Worm (Caenorhabditis elegans): ENCODE measurements around the gene ZK105.14.

The ZK105.14 gene

ce11 chrV:7721945-7722344 lies at the start of gene ZK105.14:
Gene ZK105.14, minus strand, starts transcription at chrV:7722045.
- no peak for TF ChIP-seq ceh-8 (GFP tag; optimal IDR thresholded peaks at IDR 0.05)

DNA sequence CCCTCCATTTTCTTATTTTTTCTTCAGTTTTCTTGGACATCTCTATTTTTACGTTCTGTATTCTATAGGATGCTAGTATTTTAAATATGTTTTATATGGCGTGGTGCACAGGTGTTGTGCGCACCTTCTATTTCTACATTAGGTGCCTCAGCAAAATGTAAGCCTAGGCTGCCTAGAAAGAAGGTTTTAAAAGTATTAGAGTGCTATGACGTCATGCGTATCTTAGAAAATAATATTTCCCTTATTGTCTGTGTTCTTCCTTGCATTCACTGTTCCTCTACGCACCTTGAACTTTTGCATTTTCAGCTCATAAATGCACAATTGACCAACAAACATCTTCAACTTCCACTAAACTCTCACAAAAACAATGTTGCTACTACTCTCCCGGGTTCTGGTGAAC lies 49.1 kb upstream of the ZK105.14 start, which contains the start of gene frpr-3:
frpr-3 (plus strand) TSS at position 301 of the 400 bp plus-strand sequence.
- no peak for TF ChIP-seq irx-1 (tag; optimal IDR thresholded peaks at IDR 0.05)
- TF ChIP-seq Y116A8C.19 (tag; optimal IDR thresholded peaks at IDR 0.05; ENCODE audit: borderline replicate concordance), result no peak
- no peak for TF ChIP-seq mef-2 (tag; optimal IDR thresholded peaks at IDR 0.05)
- TF ChIP-seq sup-37 (GFP tag; optimal IDR thresholded peaks at IDR 0.05), result no peak
- no peak for TF ChIP-seq nhr-28 (tag; optimal IDR thresholded peaks at IDR 0.05)
- no peak for TF ChIP-seq lin-15B (tag; optimal IDR thresholded peaks at IDR 0.05)

ce11 chrV:7761906-7762305 lies 40.1 kb upstream of the ZK105.14 start:
- no peak for TF ChIP-seq C16A3.4 (tag; optimal IDR thresholded peaks at IDR 0.05)
- TF ChIP-seq hpl-2 (GFP tag; optimal IDR thresholded peaks at IDR 0.05), result no peak
- TF ChIP-seq pqm-1 (tag; optimal IDR thresholded peaks at IDR 0.05), result no peak
- TF ChIP-seq egl-27 (tag; optimal IDR thresholded peaks at IDR 0.05), result no peak
- no peak for TF ChIP-seq lin-14 (GFP tag; optimal IDR thresholded peaks at IDR 0.05)
- no peak for TF ChIP-seq lin-39 (tag; optimal IDR thresholded peaks at IDR 0.05)
- no peak for TF ChIP-seq nhr-76 (tag; optimal IDR thresholded peaks at IDR 0.05)
- no peak for TF ChIP-seq mdl-1 (tag; optimal IDR thresholded peaks at IDR 0.05)
- TF ChIP-seq isw-1 (GFP tag; IDR thresholded peaks at IDR 0.05), result no peak
- TF ChIP-seq lin-15B (tag; optimal IDR thresholded peaks at IDR 0.05), result no peak
- no peak for TF ChIP-seq unc-130 (tag; optimal IDR thresholded peaks at IDR 0.05)
- no peak for TF ChIP-seq nhr-84 (tag; optimal IDR thresholded peaks at IDR 0.05)
- TF ChIP-seq zip-4 (GFP tag; optimal IDR thresholded peaks at IDR 0.05), result no peak
- TF ChIP-seq ces-1 (GFP tag; optimal IDR thresholded peaks at IDR 0.05), result no peak
- TF ChIP-seq ceh-63 (GFP tag; optimal IDR thresholded peaks at IDR 0.05), result no peak
- TF ChIP-seq zag-1 (tag; optimal IDR thresholded peaks at IDR 0.05), result no peak
- TF ChIP-seq tbx-2 (tag; optimal IDR thresholded peaks at IDR 0.05), result no peak

- TF ChIP-seq hpl-2 (GFP tag; optimal IDR thresholded peaks at IDR 0.05) (no peak), ceh-63 (GFP tag; optimal IDR thresholded peaks at IDR 0.05) (no peak), irx-1 (tag; optimal IDR thresholded peaks at IDR 0.05) (no peak), fkh-4 (tag; optimal IDR thresholded peaks at IDR 0.05; ENCODE audit: borderline replicate concordance) (no peak), isw-1 (GFP tag; IDR thresholded peaks at IDR 0.05) (no peak), ets-5 (GFP tag; IDR thresholded peaks at IDR 0.05) (no peak), rnt-1 (tag; optimal IDR thresholded peaks at IDR 0.05) (no peak), nhr-20 (tag; optimal IDR thresholded peaks at IDR 0.05) (no peak)
Measured at ce11 chrV:7760174-7760573, 38.3 kb upstream of the ZK105.14 start, which contains the start of gene hint-3. Gene hint-3, plus strand, starts transcription at chrV:7760474.

- TF ChIP-seq ceh-63 (GFP tag; optimal IDR thresholded peaks at IDR 0.05) (no peak), grh-1 (GFP tag; IDR thresholded peaks at IDR 0.05) (no peak), aha-1 (tag; optimal IDR thresholded peaks at IDR 0.05) (no peak), ama-1 (optimal IDR thresholded peaks at IDR 0.05) (no peak), nhr-28 (tag; optimal IDR thresholded peaks at IDR 0.05) (no peak), mep-1 (tag; optimal IDR thresholded peaks at IDR 0.05) (peak; percentile 72), dpl-1 (GFP tag; optimal IDR thresholded peaks at IDR 0.05) (peak; percentile 31 to 59 (median 53)), hlh-4 (tag; optimal IDR thresholded peaks at IDR 0.05) (no peak), lin-39 (tag; optimal IDR thresholded peaks at IDR 0.05) (no peak), nhr-71 (tag; optimal IDR thresholded peaks at IDR 0.05) (peak; percentile 86), tbx-2 (tag; optimal IDR thresholded peaks at IDR 0.05) (peak; percentile 56), mdl-1 (tag; optimal IDR thresholded peaks at IDR 0.05) (peak in 1 of 2 experiments; percentile 73), isw-1 (GFP tag; IDR thresholded peaks at IDR 0.05) (peak; percentile 19; the same call in 1 of the 2 replicates), unc-86 (tag; optimal IDR thresholded peaks at IDR 0.05) (no peak), lin-13 (GFP tag; optimal IDR thresholded peaks at IDR 0.05) (peak; percentile 45), lin-14 (GFP tag; optimal IDR thresholded peaks at IDR 0.05) (peak; percentile 97), zip-4 (GFP tag; optimal IDR thresholded peaks at IDR 0.05) (no peak), nhr-20 (tag; optimal IDR thresholded peaks at IDR 0.05) (peak; percentile 84), egl-13 (tag; optimal IDR thresholded peaks at IDR 0.05) (peak; percentile 18), fkh-8 (tag; optimal IDR thresholded peaks at IDR 0.05) (no peak), mef-2 (tag; optimal IDR thresholded peaks at IDR 0.05) (peak; percentile 16), nhr-237 (tag; optimal IDR thresholded peaks at IDR 0.05) (no peak), lin-35 (GFP tag; optimal IDR thresholded peaks at IDR 0.05) (peak; percentile 50 to 72), nhr-11 (tag; optimal IDR thresholded peaks at IDR 0.05) (no peak), hlh-17 (GFP tag; optimal IDR thresholded peaks at IDR 0.05; ENCODE audit: borderline replicate concordance) (no peak), lsy-2 (tag; optimal IDR thresholded peaks at IDR 0.05) (peak; percentile 44 to 75), C16A3.4 (tag; optimal IDR thresholded peaks at IDR 0.05) (peak; percentile 20), xbp-1 (tag; optimal IDR thresholded peaks at IDR 0.05) (peak; percentile 45)
Measured at ce11 chrV:7759270-7759669, 37.4 kb upstream of the ZK105.14 start.

All from whole organism, L1 larva.